Worm (Caenorhabditis elegans): ENCODE results near the gene pyc-1.
A peak's percentile ranks its signal among the peaks of the same experiment; 100 is the strongest.

pyc-1 gene

DNA sequence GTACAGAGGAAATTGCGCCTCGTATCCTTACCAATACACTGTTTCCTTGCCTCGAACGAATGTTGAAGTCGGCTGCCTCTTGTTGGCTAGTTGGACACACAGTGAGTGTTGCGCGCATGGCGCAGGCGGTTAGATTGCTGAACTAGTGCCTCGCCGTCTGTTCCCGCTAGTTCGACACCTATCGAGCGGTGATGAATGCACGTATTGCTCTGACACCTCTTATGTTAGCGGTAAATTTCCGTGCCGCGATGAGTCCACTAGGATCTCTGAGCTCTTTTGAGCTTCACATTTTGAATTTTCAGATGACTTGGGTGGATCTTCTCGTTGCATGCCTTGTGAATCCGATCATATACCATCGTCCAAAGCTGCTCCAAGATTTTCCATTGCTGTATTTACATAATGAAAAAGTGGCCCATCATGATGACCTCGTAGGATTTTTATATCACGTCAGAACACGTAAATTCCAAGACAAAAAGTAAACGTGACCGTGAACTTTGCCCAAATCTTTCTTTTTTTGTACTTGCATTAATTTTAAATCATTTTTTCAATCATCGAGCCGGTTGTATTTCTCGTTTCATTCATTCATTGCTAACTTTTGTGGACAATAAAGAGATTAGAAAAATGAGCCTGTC, 39.4 kb downstream of the pyc-1 start, which contains the start of gene F55A11.11 (continued):
- TF ChIP-seq swsn-7 (tag; optimal IDR thresholded peaks at IDR 0.05) = peak; percentile 72
- TF ChIP-seq nhr-71 (tag; optimal IDR thresholded peaks at IDR 0.05) = peak; percentile 80
- TF ChIP-seq ceh-82 (tag; optimal IDR thresholded peaks at IDR 0.05) = peak; percentile 47 to 67 (median 55)
- no peak for TF ChIP-seq F16B12.6 (tag; optimal IDR thresholded peaks at IDR 0.05)
- TF ChIP-seq mdl-1 (tag; optimal IDR thresholded peaks at IDR 0.05) = peak in 1 of 2 experiments; percentile 72
- TF ChIP-seq lir-3 (tag; optimal IDR thresholded peaks at IDR 0.05; ENCODE audit: poor library complexity) = peak; percentile 39
- peak; percentile 72 for TF ChIP-seq unc-130 (tag; optimal IDR thresholded peaks at IDR 0.05)
- TF ChIP-seq mep-1 (tag; optimal IDR thresholded peaks at IDR 0.05) = peak; percentile 42
- no peak for TF ChIP-seq ceh-90 (tag; optimal IDR thresholded peaks at IDR 0.05)
- peak; percentile 70 for TF ChIP-seq nhr-19 (GFP tag; conservative IDR thresholded peaks at IDR 0.05)
- TF ChIP-seq skn-1 (tag; optimal IDR thresholded peaks at IDR 0.05) = peak; percentile 79

DNA sequence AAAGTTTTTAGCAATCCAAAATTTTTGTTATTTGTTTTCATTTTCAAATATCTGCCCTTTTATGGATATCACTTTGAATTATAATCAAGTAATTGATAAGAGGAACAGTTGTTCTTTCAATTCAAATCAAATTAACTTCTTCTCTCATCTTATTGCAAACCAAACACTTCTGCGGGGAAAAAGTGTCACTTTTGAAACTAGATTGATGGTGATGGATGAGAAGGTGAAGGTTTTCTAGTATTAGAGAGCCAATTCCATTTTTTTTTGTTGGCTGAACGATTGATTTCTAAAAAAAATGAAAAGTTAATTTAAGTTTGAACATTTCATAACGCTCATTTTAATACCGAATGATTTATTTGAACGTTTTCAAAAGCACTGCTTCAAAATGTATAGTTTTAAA, 42.5 kb downstream of the pyc-1 start:
- no peak for TF ChIP-seq xbp-1 (tag; optimal IDR thresholded peaks at IDR 0.05)
- peak; percentile 46 for TF ChIP-seq mep-1 (tag; optimal IDR thresholded peaks at IDR 0.05)
- peak in 1 of 6 experiments; percentile 33 for TF ChIP-seq elt-3 (tag; optimal IDR thresholded peaks at IDR 0.05)
- TF ChIP-seq zag-1 (tag; optimal IDR thresholded peaks at IDR 0.05) = no peak
- TF ChIP-seq nhr-19 (GFP tag; conservative IDR thresholded peaks at IDR 0.05) = no peak
- peak; percentile 17 for TF ChIP-seq lin-14 (GFP tag; optimal IDR thresholded peaks at IDR 0.05)
- TF ChIP-seq sox-4 (tag; optimal IDR thresholded peaks at IDR 0.05) = no peak
- TF ChIP-seq aly-2 (tag; optimal IDR thresholded peaks at IDR 0.05) = no peak

DNA sequence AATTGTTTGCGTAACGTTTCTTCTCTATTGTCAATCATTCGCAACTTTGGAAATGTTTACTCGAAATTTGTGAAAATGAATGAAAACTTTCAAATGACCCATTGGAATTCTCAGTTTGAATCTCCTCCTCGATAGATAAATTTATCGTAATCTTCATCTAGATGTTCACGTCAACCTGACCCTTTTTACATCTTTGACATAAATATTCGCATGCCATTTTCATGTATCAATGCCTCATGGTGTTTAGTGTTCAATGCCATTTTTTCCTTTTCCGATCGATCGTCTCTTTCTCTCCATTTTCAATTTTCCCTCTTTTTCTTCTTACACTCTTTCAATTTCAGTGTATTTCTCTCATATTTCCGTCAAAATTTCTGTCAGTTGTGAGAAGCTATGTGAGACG, 43.0 kb downstream of the pyc-1 start:
- TF ChIP-seq nhr-12 (tag; optimal IDR thresholded peaks at IDR 0.05) = no peak
- TF ChIP-seq tlp-1 (tag; optimal IDR thresholded peaks at IDR 0.05) = no peak
- TF ChIP-seq nhr-71 (tag; optimal IDR thresholded peaks at IDR 0.05) = no peak
- no peak for TF ChIP-seq mep-1 (tag; optimal IDR thresholded peaks at IDR 0.05)
- TF ChIP-seq ceh-88 (GFP tag; IDR thresholded peaks at IDR 0.05) = no peak
- no peak for TF ChIP-seq mdl-1 (tag; optimal IDR thresholded peaks at IDR 0.05)
- TF ChIP-seq nhr-85 (tag) = peak; percentile 72
- no peak for TF ChIP-seq sup-37 (GFP tag; optimal IDR thresholded peaks at IDR 0.05)
- TF ChIP-seq Y116A8C.19 (tag; optimal IDR thresholded peaks at IDR 0.05; ENCODE audit: borderline replicate concordance) = no peak
- TF ChIP-seq C16A3.4 (tag; optimal IDR thresholded peaks at IDR 0.05) = no peak
- TF ChIP-seq fkh-8 (tag; optimal IDR thresholded peaks at IDR 0.05) = no peak
- peak; percentile 32 for TF ChIP-seq lin-14 (GFP tag; optimal IDR thresholded peaks at IDR 0.05)
- peak; percentile 25 for TF ChIP-seq snu-23 (GFP tag; optimal IDR thresholded peaks at IDR 0.05)
- no peak for TF ChIP-seq nhr-84 (tag; optimal IDR thresholded peaks at IDR 0.05)
- no peak for TF ChIP-seq nhr-77 (tag; optimal IDR thresholded peaks at IDR 0.05)
- no peak for TF ChIP-seq lin-39 (tag; optimal IDR thresholded peaks at IDR 0.05)
- no peak for TF ChIP-seq lir-3 (tag; optimal IDR thresholded peaks at IDR 0.05; ENCODE audit: poor library complexity)
- TF ChIP-seq ces-1 (GFP tag; optimal IDR thresholded peaks at IDR 0.05) = no peak
- TF ChIP-seq unc-86 (tag; optimal IDR thresholded peaks at IDR 0.05) = no peak
- no peak for TF ChIP-seq nhr-28 (tag; optimal IDR thresholded peaks at IDR 0.05)
- no peak for TF ChIP-seq rnt-1 (tag; optimal IDR thresholded peaks at IDR 0.05)
- no peak for TF ChIP-seq dsc-1 (tag; optimal IDR thresholded peaks at IDR 0.05)
- no peak for TF ChIP-seq efl-1 (optimal IDR thresholded peaks at IDR 0.05)
- TF ChIP-seq efl-1 (GFP tag; optimal IDR thresholded peaks at IDR 0.05 in 1 of 2) = peak in 1 of 2 experiments; percentile 62

DNA sequence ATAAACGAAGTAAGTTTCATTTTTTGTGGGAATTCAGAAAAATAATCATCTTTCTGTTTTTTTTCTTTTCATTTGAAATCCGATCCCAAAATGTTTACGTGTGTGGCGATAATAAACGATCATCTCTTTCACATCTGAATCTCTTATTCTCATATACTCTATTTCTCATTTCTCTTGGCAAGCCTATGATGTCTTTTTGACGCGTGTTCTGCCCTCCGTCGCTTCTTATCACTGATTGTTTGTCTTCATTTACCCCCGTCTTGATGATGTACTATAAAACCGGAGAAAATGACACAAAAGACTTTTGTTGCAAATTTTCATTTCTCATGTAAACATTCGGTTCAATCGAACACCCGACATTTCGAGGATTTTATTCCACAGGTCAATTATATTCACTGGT, 44.5 kb downstream of the pyc-1 start:
- TF ChIP-seq nhr-20 (tag; optimal IDR thresholded peaks at IDR 0.05) (peak; percentile 54), elt-3 (tag; optimal IDR thresholded peaks at IDR 0.05) (peak in 5 of 6 experiments; percentile 5 to 57 (median 11)), nhr-19 (GFP tag; conservative IDR thresholded peaks at IDR 0.05) (0 out of 2 replicates have a peak, but pooled peaks have one; percentile 12), elt-2 (tag; optimal IDR thresholded peaks at IDR 0.05) (no peak), mdl-1 (tag; optimal IDR thresholded peaks at IDR 0.05) (peak in 1 of 2 experiments; percentile 26), lin-35 (GFP tag; optimal IDR thresholded peaks at IDR 0.05) (peak in 1 of 2 experiments; percentile 18), pag-3 (tag; optimal IDR thresholded peaks at IDR 0.05; ENCODE audit: borderline replicate concordance, insufficient read depth) (peak; percentile 92), C16A3.4 (tag; optimal IDR thresholded peaks at IDR 0.05) (no peak), blmp-1 (tag; optimal IDR thresholded peaks at IDR 0.05) (peak; percentile 69), lir-3 (tag; optimal IDR thresholded peaks at IDR 0.05; ENCODE audit: poor library complexity) (no peak), lin-14 (GFP tag; optimal IDR thresholded peaks at IDR 0.05) (peak; percentile 81), alr-1 (tag; optimal IDR thresholded peaks at IDR 0.05; ENCODE audit: borderline replicate concordance) (no peak), egl-13 (tag; optimal IDR thresholded peaks at IDR 0.05) (no peak), snu-23 (GFP tag; optimal IDR thresholded peaks at IDR 0.05) (peak; percentile 45), nhr-85 (tag) (peak; percentile 77), fkh-8 (tag; optimal IDR thresholded peaks at IDR 0.05) (no peak), ceh-8 (GFP tag; optimal IDR thresholded peaks at IDR 0.05) (no peak), unc-30 (tag; optimal IDR thresholded peaks at IDR 0.05) (no peak), lsy-2 (tag; optimal IDR thresholded peaks at IDR 0.05) (peak in 1 of 2 experiments; percentile 37), nhr-71 (tag; optimal IDR thresholded peaks at IDR 0.05) (peak; percentile 48)
